Fruit fly (Drosophila melanogaster) whole organism, embryonic: ENCODE measurements around the gene Scr.

ENCODE experiments used
- Atf-2 ChIP-seq: fragments of 200-800 bp; sonication (Bioruptor generic); optimal IDR thresholded peaks from 2 replicates; lab custom pipeline; 2016; ENCODE audit warnings: missing biosample characterization, missing genetic modification characterization
- Awh ChIP-seq: fragments of 200-800 bp; sonication (Bioruptor generic); IDR thresholded peaks from 2 replicates; pipeline ENCODE4, ENCODE4 v1.3.6; 2022; ENCODE audit warnings: missing biosample characterization, missing genetic modification characterization
- CG10654 ChIP-seq: fragments of 200-800 bp; sonication (Bioruptor generic); optimal IDR thresholded peaks from 2 replicates; lab custom pipeline; 2016; ENCODE audit warnings: missing biosample characterization, missing genetic modification characterization
- CG12299 ChIP-seq: fragments of 200-800 bp; sonication (Bioruptor generic); optimal IDR thresholded peaks from 2 replicates; lab custom pipeline; 2018; ENCODE audit warnings: missing biosample characterization, mild to moderate bottlenecking, missing genetic modification characterization
- CG12659 ChIP-seq: fragments of 200-800 bp; sonication (Bioruptor generic); optimal IDR thresholded peaks from 3 replicates; lab custom pipeline; 2017; ENCODE audit warnings: mild to moderate bottlenecking, missing biosample characterization, missing genetic modification reagents, missing genetic modification characterization
- CG13894 ChIP-seq: fragments of 200-800 bp; sonication (Bioruptor generic); optimal IDR thresholded peaks from 3 replicates; lab custom pipeline; 2018; ENCODE audit warnings: missing biosample characterization, mild to moderate bottlenecking, missing genetic modification characterization, moderate library complexity
- CG17359 ChIP-seq: fragments of 200-800 bp; sonication (Bioruptor generic); optimal IDR thresholded peaks from 3 replicates; lab custom pipeline; 2018; ENCODE audit warnings: missing biosample characterization, mild to moderate bottlenecking, missing genetic modification characterization, moderate library complexity
- CG17912 ChIP-seq: fragments of 200-800 bp; sonication (Bioruptor generic); optimal IDR thresholded peaks from 2 replicates; lab custom pipeline; 2018; ENCODE audit warnings: missing biosample characterization, mild to moderate bottlenecking, missing genetic modification characterization
- CG18599 ChIP-seq: fragments of 200-800 bp; sonication (Bioruptor generic); optimal IDR thresholded peaks from 3 replicates; lab custom pipeline; 2017; ENCODE audit warnings: missing biosample characterization, missing genetic modification characterization, mild to moderate bottlenecking, moderate library complexity, missing genetic modification reagents
- CG31441 ChIP-seq: fragments of 200-800 bp; sonication (Bioruptor generic); IDR thresholded peaks from 2 replicates; pipeline ENCODE4 v1.3.6; 2022; ENCODE audit warnings: missing biosample characterization, missing genetic modification characterization
- CG3838 ChIP-seq: fragments of 200-800 bp; sonication (Bioruptor generic); optimal IDR thresholded peaks from 3 replicates; lab custom pipeline; 2016; ENCODE audit warnings: missing biosample characterization, missing genetic modification characterization
- CG43689 ChIP-seq: fragments of 200-800 bp; sonication (Bioruptor generic); IDR thresholded peaks from 2 replicates; pipeline ENCODE4 v1.3.6; 2022; ENCODE audit warnings: missing biosample characterization, missing genetic modification characterization
- CG4424 ChIP-seq: fragments of 200-800 bp; sonication (Bioruptor generic); optimal IDR thresholded peaks from 3 replicates; lab custom pipeline; 2016; ENCODE audit warnings: missing biosample characterization, missing genetic modification characterization
- CG4617 ChIP-seq: fragments of 200-800 bp; sonication (Bioruptor generic); optimal IDR thresholded peaks from 3 replicates; lab custom pipeline; 2016; ENCODE audit warnings: missing biosample characterization, missing genetic modification characterization, borderline replicate concordance
- CG6654 ChIP-seq: fragments of 200-800 bp; sonication (Bioruptor generic); optimal IDR thresholded peaks from 2 replicates; lab custom pipeline; 2017; ENCODE audit warnings: missing biosample characterization, mild to moderate bottlenecking, missing genetic modification characterization
- CG6683 ChIP-seq: fragments of 200-800 bp; sonication (Bioruptor generic); optimal IDR thresholded peaks from 2 replicates; lab custom pipeline; 2017; ENCODE audit warnings: missing biosample characterization, mild to moderate bottlenecking, missing genetic modification characterization, missing genetic modification reagents
- CG7963 ChIP-seq: fragments of 200-800 bp; sonication (Bioruptor generic); IDR thresholded peaks from 3 replicates; pipeline ENCODE4 v1.3.6; 2022; ENCODE audit warnings: missing biosample characterization, missing genetic modification characterization; ENCODE audit not compliant: partially characterized antibody
- CG9932 ChIP-seq: fragments of 200-800 bp; sonication (Bioruptor generic); IDR thresholded peaks from 2 replicates; pipeline ENCODE4 v1.3.6; 2022; ENCODE audit warnings: missing biosample characterization, missing genetic modification characterization
- CTCF ChIP-seq: fragments of 200-800 bp; sonication (Bioruptor generic); optimal IDR thresholded peaks from 2 replicates; lab custom pipeline; 2017; ENCODE audit warnings: missing biosample characterization, mild to moderate bottlenecking, missing genetic modification characterization, moderate library complexity
- Camta ChIP-seq: fragments of 200-800 bp; sonication (Bioruptor generic); optimal IDR thresholded peaks from 2 replicates; lab custom pipeline; 2016; ENCODE audit warnings: missing biosample characterization, missing genetic modification characterization
- Elba2 ChIP-seq: fragments of 200-800 bp; sonication (Bioruptor generic); optimal IDR thresholded peaks from 3 replicates; lab custom pipeline; 2016; ENCODE audit warnings: missing biosample characterization, missing genetic modification characterization
- Hr78 ChIP-seq, 2 experiments: fragments of 200-800 bp in 1 of 2; fragments of >200 bp in 1 of 2; sonication (Bioruptor generic) in 1 of 2; optimal IDR thresholded peaks; 2 replicates each; lab custom pipeline; 2017 to 2019; ENCODE audit warnings: missing biosample characterization in 2 of 2, missing genetic modification characterization in 2 of 2, mild to moderate bottlenecking in 1 of 2, moderate library complexity in 1 of 2
- Hsf ChIP-seq: fragments of 200-800 bp; sonication (Bioruptor generic); optimal IDR thresholded peaks from 3 replicates; lab custom pipeline; 2016; ENCODE audit warnings: missing biosample characterization, missing genetic modification characterization
- Oaz ChIP-seq: fragments of 200-800 bp; sonication (Bioruptor generic); IDR thresholded peaks from 2 replicates; pipeline ENCODE4 v1.3.6; 2022; ENCODE audit warnings: missing biosample characterization, missing genetic modification characterization
- Poxn ChIP-seq: fragments of 200-800 bp; sonication (Bioruptor generic); IDR thresholded peaks from 2 replicates; pipeline ENCODE4 v1.3.6; 2022; ENCODE audit warnings: missing biosample characterization, missing genetic modification characterization
- Ssrp ChIP-seq: fragments of 200-800 bp; sonication (Bioruptor generic); optimal IDR thresholded peaks from 2 replicates; lab custom pipeline; 2018; ENCODE audit warnings: missing biosample characterization, mild to moderate bottlenecking, missing genetic modification characterization, moderate library complexity
- Taf1 ChIP-seq: fragments of 200-800 bp; sonication (Bioruptor generic); IDR thresholded peaks from 2 replicates; pipeline ENCODE4 v1.3.6; 2022; ENCODE audit warnings: missing biosample characterization, missing genetic modification characterization
- Trl ChIP-seq, 3 experiments: fragments of >200 bp in 2 of 3; fragments of 200-800 bp in 1 of 3; sonication (Bioruptor generic) in 1 of 3; optimal IDR thresholded peaks; 2 replicates in 1 of 3; 3 replicates in 2 of 3; lab custom pipeline; 2016 to 2017; ENCODE audit warnings: missing biosample characterization in 1 of 3, missing genetic modification characterization in 1 of 3
- ac ChIP-seq: fragments of 200-800 bp; sonication (Bioruptor generic); optimal IDR thresholded peaks from 3 replicates; lab custom pipeline; 2017; ENCODE audit warnings: missing biosample characterization, mild to moderate bottlenecking, missing genetic modification characterization
- aop ChIP-seq: fragments of 200-800 bp; sonication (Bioruptor generic); IDR thresholded peaks from 2 replicates; pipeline ENCODE4 v1.3.6; 2022; ENCODE audit warnings: missing biosample characterization, missing genetic modification characterization
- bsh ChIP-seq, 2 experiments: fragments of 200-800 bp; sonication (Bioruptor generic); optimal IDR thresholded peaks; 2 replicates each; lab custom pipeline; 2017 to 2018; ENCODE audit warnings: mild to moderate bottlenecking in 2 of 2, missing biosample characterization in 2 of 2, missing genetic modification characterization in 2 of 2, moderate library complexity in 1 of 2
- chinmo ChIP-seq: fragments of 200-800 bp; sonication (Bioruptor generic); IDR thresholded peaks from 4 replicates; pipeline ENCODE4 v1.3.6; 2022; ENCODE audit warnings: missing biosample characterization, missing genetic modification characterization; ENCODE audit not compliant: partially characterized antibody
- corto ChIP-seq: fragments of 200-800 bp; sonication (Bioruptor generic); optimal IDR thresholded peaks from 2 replicates; lab custom pipeline; 2016; ENCODE audit warnings: missing biosample characterization, mild to moderate bottlenecking, missing genetic modification characterization, moderate library complexity
- crol ChIP-seq: fragments of 200-800 bp; sonication (Bioruptor generic); IDR thresholded peaks from 2 replicates; pipeline ENCODE4 v1.3.6; 2022; ENCODE audit warnings: missing biosample characterization, missing genetic modification characterization
- dan ChIP-seq: fragments of 200-800 bp; sonication (Bioruptor generic); IDR thresholded peaks from 2 replicates; pipeline ENCODE4 v1.3.6; 2022; ENCODE audit warnings: missing biosample characterization, missing genetic modification characterization
- en ChIP-seq: fragments of 200-800 bp; sonication (Bioruptor generic); optimal IDR thresholded peaks from 2 replicates; lab custom pipeline; 2016; ENCODE audit warnings: missing biosample characterization, missing genetic modification characterization
- esg ChIP-seq: fragments of 200-800 bp; sonication (Bioruptor generic); conservative IDR thresholded peaks from 2 replicates; pipeline ENCODE4 v1.3.6; 2022; ENCODE audit warnings: missing biosample characterization, missing genetic modification characterization
- fd96Cb ChIP-seq: fragments of 200-800 bp; sonication (Bioruptor generic); optimal IDR thresholded peaks from 2 replicates; lab custom pipeline; 2018; ENCODE audit warnings: missing biosample characterization, mild to moderate bottlenecking, missing genetic modification characterization, moderate library complexity
- gsb-n ChIP-seq: fragments of 200-800 bp; sonication (Bioruptor generic); optimal IDR thresholded peaks from 3 replicates; lab custom pipeline; 2018; ENCODE audit warnings: missing biosample characterization, mild to moderate bottlenecking, missing genetic modification characterization
- jing ChIP-seq: fragments of 200-800 bp; sonication (Bioruptor generic); optimal IDR thresholded peaks from 2 replicates; lab custom pipeline; 2018; ENCODE audit warnings: missing biosample characterization, mild to moderate bottlenecking, missing genetic modification characterization
- ken ChIP-seq: fragments of 200-800 bp; sonication (Bioruptor generic); IDR thresholded peaks from 3 replicates; pipeline ENCODE4 v1.3.6; 2022; ENCODE audit warnings: missing biosample characterization, missing genetic modification characterization
- lilli ChIP-seq: fragments of 200-800 bp; sonication (Bioruptor generic); optimal IDR thresholded peaks from 3 replicates; lab custom pipeline; 2016; ENCODE audit warnings: missing biosample characterization, missing genetic modification characterization
- luna ChIP-seq: fragments of 200-800 bp; sonication (Bioruptor generic); optimal IDR thresholded peaks from 2 replicates; lab custom pipeline; 2016; ENCODE audit warnings: missing biosample characterization, missing genetic modification characterization
- nom ChIP-seq: fragments of 200-800 bp; sonication (Bioruptor generic); optimal IDR thresholded peaks from 2 replicates; lab custom pipeline; 2017; ENCODE audit warnings: missing biosample characterization, missing genetic modification characterization, mild to moderate bottlenecking, moderate library complexity, missing genetic modification reagents
- slbo ChIP-seq: fragments of 200-800 bp; sonication (Bioruptor generic); IDR thresholded peaks from 2 replicates; pipeline ENCODE4 v1.3.6; 2022; ENCODE audit warnings: missing biosample characterization, missing genetic modification characterization
- sqz ChIP-seq: fragments of 200-800 bp; sonication (Bioruptor generic); optimal IDR thresholded peaks from 3 replicates; lab custom pipeline; 2018; ENCODE audit warnings: missing biosample characterization, mild to moderate bottlenecking, missing genetic modification characterization
- ssp ChIP-seq: fragments of 200-800 bp; sonication (Bioruptor generic); IDR thresholded peaks from 2 replicates; pipeline ENCODE4 v1.3.6; 2022; ENCODE audit warnings: missing biosample characterization, missing genetic modification characterization
- sug ChIP-seq: fragments of 200-800 bp; optimal IDR thresholded peaks from 2 replicates; lab custom pipeline; 2019; ENCODE audit warnings: missing biosample characterization, mild to moderate bottlenecking, missing genetic modification characterization, moderate library complexity
- tap ChIP-seq: fragments of 200-800 bp; optimal IDR thresholded peaks from 3 replicates; lab custom pipeline; 2019; ENCODE audit warnings: missing biosample characterization, mild to moderate bottlenecking, missing genetic modification characterization, moderate library complexity
- unpg ChIP-seq: fragments of 200-800 bp; sonication (Bioruptor generic); optimal IDR thresholded peaks from 3 replicates; lab custom pipeline; 2018; ENCODE audit warnings: missing biosample characterization, mild to moderate bottlenecking, missing genetic modification characterization, moderate library complexity

Scr gene

DNA sequence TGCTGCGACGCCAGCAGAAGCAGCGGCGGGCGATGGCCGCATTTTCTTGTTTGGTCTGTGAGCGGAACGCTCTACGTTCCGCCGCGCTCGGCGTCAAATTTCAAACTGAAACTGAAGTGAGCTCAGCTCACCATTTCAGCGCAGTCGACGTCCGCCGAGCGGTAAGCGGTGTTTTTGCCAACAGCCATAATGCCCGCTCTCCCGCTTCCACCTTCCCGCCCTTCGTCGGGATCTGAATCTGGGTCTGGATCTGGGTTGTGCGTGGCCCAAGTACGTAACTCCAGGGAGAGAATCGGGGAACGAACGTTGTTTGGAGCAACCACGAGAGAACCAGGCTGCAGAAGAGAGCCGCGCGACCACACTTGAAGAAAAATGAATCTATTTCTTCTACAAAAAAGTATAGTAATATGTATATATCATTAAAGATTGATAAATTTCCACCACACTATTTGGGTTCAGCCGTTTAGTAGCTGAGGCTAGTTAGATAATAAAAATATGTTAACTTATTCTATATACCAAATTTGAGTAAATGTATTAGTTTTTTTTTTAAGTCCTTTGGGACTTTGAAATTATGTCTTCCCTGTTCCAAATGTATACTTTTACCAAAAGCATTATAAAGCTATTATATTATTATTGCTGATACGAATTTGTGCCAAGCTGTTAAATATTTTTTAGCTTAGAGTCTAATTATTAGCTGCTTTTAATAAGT, 33.4 kb downstream of the Scr start (continued):
- peak; percentile 36 to 74 for TF ChIP-seq Trl (optimal IDR thresholded peaks at IDR 0.05; lab: Kevin White, UChicago)
- peak; percentile 25 for TF ChIP-seq Trl (GFP tag; optimal IDR thresholded peaks at IDR 0.05; lab: Kevin White, UChicago)
- peak; percentile 58; the same call in 1 of the 2 replicates for TF ChIP-seq CG31441
- TF ChIP-seq CTCF = no peak
- TF ChIP-seq Hsf (GFP tag; lab: Kevin White, UChicago) = no peak
- TF ChIP-seq ssp (GFP tag; lab: Robert Waterston, UW) = no peak
- TF ChIP-seq unpg (GFP tag; lab: Kevin White, UChicago) = peak; percentile 28
- no peak for TF ChIP-seq CG17359 (tag; lab: Kevin White, UChicago)
- TF ChIP-seq aop = no peak
- TF ChIP-seq crol (GFP tag; lab: Robert Waterston, UW) = peak; percentile 90
- TF ChIP-seq CG7963 (GFP tag; lab: Robert Waterston, UW) = no peak
- no peak for TF ChIP-seq en
- TF ChIP-seq CG43689 (GFP tag; lab: Robert Waterston, UW) = no peak
- TF ChIP-seq corto = no peak
- TF ChIP-seq luna (GFP tag; lab: Kevin White, UChicago) = no peak
- TF ChIP-seq chinmo = peak; percentile 58; the same call in 1 of the 4 replicates
- no peak for TF ChIP-seq gsb-n (tag; lab: Kevin White, UChicago)
- TF ChIP-seq Taf1 (GFP tag; lab: Robert Waterston, UW) = no peak
- TF ChIP-seq nom (GFP tag; lab: Kevin White, UChicago) = no peak
- TF ChIP-seq CG4424 (GFP tag; lab: Kevin White, UChicago) = peak; percentile 15
- no peak for TF ChIP-seq CG10654 (GFP tag; lab: Kevin White, UChicago)
- no peak for TF ChIP-seq Camta
- TF ChIP-seq Hr78 (GFP tag; optimal IDR thresholded peaks at IDR 0.05; lab: Kevin White, UChicago) = no peak
- TF ChIP-seq ac = no peak
- TF ChIP-seq Poxn (GFP tag; lab: Robert Waterston, UW) = no peak
- peak; percentile 28 for TF ChIP-seq CG18599
- no peak for TF ChIP-seq Oaz (GFP tag; lab: Robert Waterston, UW)
- TF ChIP-seq tap (tag; lab: Kevin White, UChicago) = no peak
- TF ChIP-seq Ssrp (tag; lab: Kevin White, UChicago) = no peak
- TF ChIP-seq dan = no peak
- no peak for TF ChIP-seq CG6654
- no peak for TF ChIP-seq CG6683 (GFP tag; lab: Kevin White, UChicago)
- TF ChIP-seq CG12299 = no peak
- TF ChIP-seq Awh (GFP tag; lab: Robert Waterston, UW) = 0 out of 2 replicates have a peak, but pooled peaks have one; percentile 6
- TF ChIP-seq esg (GFP tag; lab: Robert Waterston, UW) = no peak
- TF ChIP-seq slbo = no peak
- TF ChIP-seq CG4617 = no peak
- peak; percentile 24 for TF ChIP-seq CG13894 (tag; lab: Kevin White, UChicago)
- no peak for TF ChIP-seq jing
- TF ChIP-seq CG17912 (GFP tag; lab: Kevin White, UChicago) = no peak
- TF ChIP-seq CG9932 (GFP tag; lab: Robert Waterston, UW) = no peak
- TF ChIP-seq sug (tag; lab: Kevin White, UChicago) = no peak
- no peak for TF ChIP-seq lilli (GFP tag; lab: Kevin White, UChicago)
- no peak for TF ChIP-seq sqz
- no peak for TF ChIP-seq Atf-2
- 0 out of 3 replicates have a peak, but pooled peaks have one; percentile 14 for TF ChIP-seq ken (GFP tag; lab: Robert Waterston, UW)
- no peak for TF ChIP-seq Elba2 (GFP tag; lab: Kevin White, UChicago)
- peak; percentile 1 for TF ChIP-seq CG12659 (GFP tag; lab: Kevin White, UChicago)
- peak; percentile 24 for TF ChIP-seq fd96Cb (tag; lab: Kevin White, UChicago)
- peak in 1 of 2 experiments; percentile 36 for TF ChIP-seq bsh (GFP tag; optimal IDR thresholded peaks at IDR 0.05; lab: Kevin White, UChicago)
- TF ChIP-seq CG3838 (GFP tag; lab: Kevin White, UChicago) = no peak
